Worm (Caenorhabditis elegans) whole organism, mixed stage, embryonic: ENCODE measurements around the gene Y69H2.1.

ENCODE experiments used
- bed-3 ChIP-seq: fragments of 200-800 bp; sonication (Bioruptor generic); optimal IDR thresholded peaks from 3 replicates; lab custom pipeline; 2018; ENCODE audit warnings: mild to moderate bottlenecking, missing genetic modification characterization, moderate library complexity, missing compliant biosample characterization
- ceh-39 ChIP-seq: fragments of 150-350 bp; optimal IDR thresholded peaks from 2 replicates; lab custom pipeline; 2014; ENCODE audit warnings: missing biosample characterization, missing genetic modification characterization
- ces-1 ChIP-seq: fragments of 150-350 bp; optimal IDR thresholded peaks from 2 replicates; lab custom pipeline; 2014; ENCODE audit warnings: missing biosample characterization, missing genetic modification reagents, missing genetic modification characterization
- elt-3 ChIP-seq: fragments of 150-350 bp; optimal IDR thresholded peaks from 2 replicates; lab custom pipeline; 2014; ENCODE audit warnings: missing biosample characterization, missing genetic modification characterization
- flh-1 ChIP-seq: fragments of 200-800 bp; sonication (Bioruptor generic); optimal IDR thresholded peaks from 2 replicates; lab custom pipeline; 2018; ENCODE audit warnings: mild to moderate bottlenecking, missing genetic modification characterization, moderate library complexity, missing compliant biosample characterization
- hlh-1 ChIP-seq: fragments of 150-350 bp; optimal IDR thresholded peaks from 2 replicates; lab custom pipeline; 2014; ENCODE audit warnings: missing biosample characterization, missing genetic modification reagents, missing genetic modification characterization
- mep-1 ChIP-seq: fragments of 150-350 bp; optimal IDR thresholded peaks from 2 replicates; lab custom pipeline; 2017; ENCODE audit warnings: missing biosample characterization, missing genetic modification reagents, missing genetic modification characterization, inconsistent platforms
- nhr-12 ChIP-seq: fragments of 150-350 bp; optimal IDR thresholded peaks from 2 replicates; lab custom pipeline; 2014; ENCODE audit warnings: missing biosample characterization, missing genetic modification characterization
- nhr-237 ChIP-seq: fragments of 150-350 bp; optimal IDR thresholded peaks from 2 replicates; lab custom pipeline; 2014; ENCODE audit warnings: missing biosample characterization, missing genetic modification characterization
- pha-4 ChIP-seq: fragments of 150-350 bp; optimal IDR thresholded peaks from 2 replicates; lab custom pipeline; 2018; ENCODE audit warnings: missing biosample characterization, missing genetic modification reagents, missing genetic modification characterization
- snpc-4 ChIP-seq: fragments of 150-350 bp; optimal IDR thresholded peaks from 2 replicates; lab custom pipeline; 2014; ENCODE audit warnings: missing biosample characterization, missing genetic modification characterization
- unc-39 ChIP-seq: fragments of 150-350 bp; optimal IDR thresholded peaks from 2 replicates; lab custom pipeline; 2014; ENCODE audit warnings: missing biosample characterization, missing genetic modification characterization
- unc-62 ChIP-seq: fragments of 150-350 bp; optimal IDR thresholded peaks from 2 replicates; lab custom pipeline; 2014; ENCODE audit warnings: missing biosample characterization, missing genetic modification reagents, missing genetic modification characterization

- no peak for TF ChIP-seq ceh-39 (tag; lab: Kevin White, UChicago)
- no peak for TF ChIP-seq elt-3
- no peak for TF ChIP-seq unc-62 (GFP tag; lab: Kevin White, UChicago)
- no peak for TF ChIP-seq pha-4
- TF ChIP-seq nhr-12, result no peak
- no peak for TF ChIP-seq nhr-237 (tag; lab: Kevin White, UChicago)
- no peak for TF ChIP-seq flh-1
- TF ChIP-seq bed-3 (GFP tag; lab: Kevin White, UChicago), result no peak
- TF ChIP-seq snpc-4, result no peak
- no peak for TF ChIP-seq unc-39 (tag; lab: Kevin White, UChicago)
- no peak for TF ChIP-seq ces-1
- TF ChIP-seq mep-1 (tag; lab: Kevin White, UChicago), result no peak
- no peak for TF ChIP-seq hlh-1
Measured at ce11 chrV:18571533-18571932, 50.8 kb downstream of the Y69H2.1 start, which contains the start of gene Y51A2D.21.
